Worm (Caenorhabditis elegans): ENCODE measurements around the gene dyla-1.

The dyla-1 gene

ce11 chrX:16865016-16865415, 24.2 kb downstream of the dyla-1 start:
- TF ChIP-seq nhr-80 (tag; optimal IDR thresholded peaks at IDR 0.05), result peak; percentile 50
- no peak for TF ChIP-seq rcor-1 (GFP tag; IDR thresholded peaks at IDR 0.05)
- TF ChIP-seq snpc-4 (GFP tag; optimal IDR thresholded peaks at IDR 0.05), result no peak
- no peak for TF ChIP-seq snpc-4 (tag; optimal IDR thresholded peaks at IDR 0.05)
- no peak for TF ChIP-seq hlh-12 (tag; optimal IDR thresholded peaks at IDR 0.05)

DNA sequence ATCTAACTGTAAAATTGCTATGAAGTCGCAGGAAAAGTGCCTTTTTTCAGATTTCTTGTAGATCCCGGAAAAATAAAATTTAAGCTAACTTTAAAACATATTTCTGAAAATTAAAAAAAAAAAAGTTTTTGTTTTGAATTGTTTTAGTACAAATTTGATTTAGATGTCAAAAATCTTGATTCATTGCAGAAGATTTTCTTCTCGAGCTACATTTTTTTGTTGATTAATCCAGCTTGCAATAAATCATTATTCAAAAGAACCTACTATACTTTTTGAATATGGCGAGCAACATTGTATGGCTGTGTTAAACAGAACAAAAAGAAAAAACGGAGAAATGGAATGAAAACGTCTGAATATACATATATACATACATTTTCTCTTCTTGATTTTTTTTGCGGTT, 24.8 kb downstream of the dyla-1 start:
- TF ChIP-seq Y53F4B.3 (GFP tag; IDR thresholded peaks at IDR 0.05) (no peak), gei-17 (GFP tag; optimal IDR thresholded peaks at IDR 0.05) (no peak), F23B12.7 (tag; optimal IDR thresholded peaks at IDR 0.05; ENCODE audit: insufficient read depth) (no peak), zim-3 (tag; optimal IDR thresholded peaks at IDR 0.05) (no peak), K11D2.4 (GFP tag; IDR thresholded peaks at IDR 0.05) (no peak), athp-1 (tag; optimal IDR thresholded peaks at IDR 0.05) (no peak), mes-4 (tag; optimal IDR thresholded peaks at IDR 0.05) (no peak), let-526 (GFP tag; IDR thresholded peaks at IDR 0.05) (no peak), C17E4.6 (GFP tag; IDR thresholded peaks at IDR 0.05) (no peak), tbx-9 (tag; optimal IDR thresholded peaks at IDR 0.05; ENCODE audit: borderline replicate concordance) (no peak), lin-26 (GFP tag; IDR thresholded peaks at IDR 0.05) (no peak)

ce11 chrX:16868931-16869330, 28.1 kb downstream of the dyla-1 start, which contains the start of gene aakg-2:
Gene aakg-2, minus strand, starts transcription at chrX:16869031.
- TF ChIP-seq cebp-1 (GFP tag; IDR thresholded peaks at IDR 0.05) (no peak), cebp-1 (tag; optimal IDR thresholded peaks at IDR 0.05) (peak; percentile 12), lin-54 (GFP tag; optimal IDR thresholded peaks at IDR 0.05) (no peak)

ce11 chrX:16871355-16871754, 30.5 kb downstream of the dyla-1 start:
- no peak for TF ChIP-seq Y95B8A.8 (GFP tag; IDR thresholded peaks at IDR 0.05)
- 0 out of 2 replicates have a peak, but pooled peaks have one; percentile 13 for TF ChIP-seq dox-1 (GFP tag; IDR thresholded peaks at IDR 0.05)
- no peak for TF ChIP-seq let-526 (GFP tag; IDR thresholded peaks at IDR 0.05)
- peak; percentile 64 for TF ChIP-seq nhr-80 (tag; optimal IDR thresholded peaks at IDR 0.05)
- TF ChIP-seq lin-40 (tag; optimal IDR thresholded peaks at IDR 0.05), result peak; percentile 23
- TF ChIP-seq egrh-3 (GFP tag; IDR thresholded peaks at IDR 0.05), result no peak
- TF ChIP-seq C06A6.2 (GFP tag; conservative IDR thresholded peaks at IDR 0.05), result no peak
- no peak for TF ChIP-seq nfyb-1 (GFP tag; IDR thresholded peaks at IDR 0.05)
- TF ChIP-seq cebp-1 (GFP tag; IDR thresholded peaks at IDR 0.05), result peak; percentile 47; the same call in 1 of the 2 replicates
- TF ChIP-seq cebp-1 (tag; optimal IDR thresholded peaks at IDR 0.05), result peak; percentile 76
- no peak for TF ChIP-seq ceh-40 (GFP tag; IDR thresholded peaks at IDR 0.05)
- no peak for TF ChIP-seq ceh-91 (GFP tag; IDR thresholded peaks at IDR 0.05)
- peak; percentile 28 for TF ChIP-seq somi-1 (GFP tag; optimal IDR thresholded peaks at IDR 0.05)
- TF ChIP-seq C17E4.6 (GFP tag; IDR thresholded peaks at IDR 0.05), result no peak
- TF ChIP-seq madf-10 (tag; optimal IDR thresholded peaks at IDR 0.05), result no peak
- TF ChIP-seq nhr-179 (tag; optimal IDR thresholded peaks at IDR 0.05), result no peak

DNA sequence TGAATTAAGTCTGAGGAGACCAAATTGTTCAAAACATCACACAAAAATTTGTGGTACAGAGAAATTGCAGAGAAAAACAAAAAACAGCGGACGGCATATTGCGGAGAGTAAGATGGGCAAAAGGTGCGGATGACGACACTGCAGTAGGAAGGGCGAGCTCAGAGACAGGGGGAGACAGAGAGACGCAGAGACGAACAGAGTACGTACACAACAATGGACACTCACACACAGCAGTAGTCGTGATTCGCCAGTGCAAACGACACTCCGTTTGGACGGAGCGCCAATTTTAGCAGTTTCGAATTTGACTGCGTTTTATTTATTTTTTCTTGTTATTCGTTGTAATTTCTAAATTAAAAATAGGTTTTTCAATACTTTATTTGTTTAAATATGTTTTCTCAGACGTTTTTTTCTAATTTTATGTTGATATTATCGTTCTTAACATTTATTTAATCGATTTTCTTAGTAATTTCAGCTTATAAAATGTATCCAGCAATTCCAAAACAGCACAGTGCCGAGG, 31.7 kb downstream of the dyla-1 start, which contains the start of gene T20F7.1:
TSS of gene T20F7.1 (plus strand) at position 467 of the 517 bp plus-strand sequence.
- TF ChIP-seq nhr-179 (tag; optimal IDR thresholded peaks at IDR 0.05) (no peak), ZK185.1 (tag; optimal IDR thresholded peaks at IDR 0.05; ENCODE audit: poor library complexity, severe bottlenecking) (peak; percentile 31), atf-7 (tag; optimal IDR thresholded peaks at IDR 0.05) (peak; percentile 11), dox-1 (GFP tag; IDR thresholded peaks at IDR 0.05) (peak; percentile 59), K12H6.12 (tag; optimal IDR thresholded peaks at IDR 0.05) (peak; percentile 66), F23B12.7 (tag; optimal IDR thresholded peaks at IDR 0.05; ENCODE audit: insufficient read depth) (peak; percentile 31), nhr-80 (tag; optimal IDR thresholded peaks at IDR 0.05) (peak; percentile 75), tlf-1 (GFP tag; optimal IDR thresholded peaks at IDR 0.05) (no peak), attf-3 (GFP tag; conservative IDR thresholded peaks at IDR 0.05) (peak; percentile 95), bed-1 (GFP tag; IDR thresholded peaks at IDR 0.05) (no peak), hmg-1.2 (GFP tag; IDR thresholded peaks at IDR 0.05) (peak; percentile 87), attf-5 (GFP tag; optimal IDR thresholded peaks at IDR 0.05) (peak; percentile 51), sdz-38 (tag; optimal IDR thresholded peaks at IDR 0.05) (no peak), ztf-26 (tag; optimal IDR thresholded peaks at IDR 0.05) (peak; percentile 17), zim-3 (tag; optimal IDR thresholded peaks at IDR 0.05) (no peak), lsl-1 (GFP tag; optimal IDR thresholded peaks at IDR 0.05) (no peak), rcor-1 (GFP tag; IDR thresholded peaks at IDR 0.05) (peak; percentile 18; the same call in 1 of the 2 replicates), snpc-4 (GFP tag; optimal IDR thresholded peaks at IDR 0.05) (no peak), snpc-4 (tag; optimal IDR thresholded peaks at IDR 0.05) (peak in 3 of 4 experiments; percentile 1 to 52 (median 13)), ceh-27 (GFP tag; optimal IDR thresholded peaks at IDR 0.05) (peak; percentile 74)
